Worm (Caenorhabditis elegans): Measurements from ENCODE around the gene srsx-11.

ce11 chrV:4964671-4965420 is 14.1 kb downstream of the srsx-11 start:
- no peak for TF ChIP-seq him-1 (tag; optimal IDR thresholded peaks at IDR 0.05)
- TF ChIP-seq W03F9.2 (tag; optimal IDR thresholded peaks at IDR 0.05) = no peak
- TF ChIP-seq dao-5 (tag; optimal IDR thresholded peaks at IDR 0.05) = no peak

Data from whole organism, L4/young adult.